Worm (Caenorhabditis elegans): Measurements from ENCODE around the gene Y53C12A.10.
A peak's percentile ranks its signal among the peaks of the same experiment; 100 is the strongest.

Gene Y53C12A.10

DNA sequence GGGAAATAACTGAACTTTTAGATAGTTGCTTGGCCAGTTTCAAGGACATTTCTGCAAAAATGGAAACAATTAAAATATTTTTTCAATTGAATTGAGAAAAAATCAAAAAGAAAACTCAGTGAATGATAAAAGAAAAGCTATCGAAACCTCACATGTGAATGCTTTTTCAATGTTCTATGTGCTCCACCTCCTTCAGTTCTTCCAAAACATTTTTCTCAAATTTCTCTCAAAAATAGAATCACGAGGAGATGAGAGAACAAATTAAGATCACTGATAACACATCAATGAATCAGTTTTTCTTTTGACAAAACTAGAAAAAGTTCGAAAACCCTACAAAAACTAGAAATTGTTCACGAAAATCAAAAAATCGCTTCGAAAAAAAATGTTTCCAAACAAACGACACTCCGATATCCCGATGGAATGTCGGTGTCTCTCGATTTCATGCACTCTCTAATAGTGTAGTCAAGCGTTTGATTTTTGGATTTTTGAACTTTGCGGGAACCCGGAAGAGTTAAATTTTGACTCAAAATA lies 17.9 kb downstream of the Y53C12A.10 start, which contains the start of gene ZK1320.9:
ZK1320.9 (minus strand) TSS at position 51 of the 531 bp plus-strand sequence.
- TF ChIP-seq elt-2 (tag; optimal IDR thresholded peaks at IDR 0.05) (peak; percentile 50), mdl-1 (tag; optimal IDR thresholded peaks at IDR 0.05) (no peak), nhr-28 (tag; optimal IDR thresholded peaks at IDR 0.05) (no peak), tbx-2 (tag; optimal IDR thresholded peaks at IDR 0.05) (no peak), lin-15B (tag; optimal IDR thresholded peaks at IDR 0.05) (peak; percentile 13), ceh-9 (tag; optimal IDR thresholded peaks at IDR 0.05) (no peak), elt-3 (tag; optimal IDR thresholded peaks at IDR 0.05) (no peak), nhr-11 (tag; optimal IDR thresholded peaks at IDR 0.05) (no peak), pha-4 (tag; optimal IDR thresholded peaks at IDR 0.05) (peak; percentile 33), snpc-4 (tag; optimal IDR thresholded peaks at IDR 0.05) (no peak), R02D3.7 (tag; optimal IDR thresholded peaks at IDR 0.05) (no peak), ama-1 (optimal IDR thresholded peaks at IDR 0.05) (no peak), nhr-237 (tag; optimal IDR thresholded peaks at IDR 0.05) (no peak), aly-2 (tag; optimal IDR thresholded peaks at IDR 0.05) (no peak), elt-1 (tag; optimal IDR thresholded peaks at IDR 0.05) (no peak), nhr-43 (tag; optimal IDR thresholded peaks at IDR 0.05; ENCODE audit: poor library complexity, severe bottlenecking) (no peak), jun-1 (tag; optimal IDR thresholded peaks at IDR 0.05) (no peak), fos-1 (tag; optimal IDR thresholded peaks at IDR 0.05) (no peak), ceh-16 (tag; optimal IDR thresholded peaks at IDR 0.05) (no peak), lin-39 (tag; optimal IDR thresholded peaks at IDR 0.05) (no peak), lsy-12 (tag; optimal IDR thresholded peaks at IDR 0.05) (no peak), fkh-2 (tag; optimal IDR thresholded peaks at IDR 0.05) (no peak), zag-1 (tag; optimal IDR thresholded peaks at IDR 0.05) (no peak), daf-12 (tag; optimal IDR thresholded peaks at IDR 0.05) (no peak), egl-27 (tag; optimal IDR thresholded peaks at IDR 0.05) (no peak), nfya-1 (tag; optimal IDR thresholded peaks at IDR 0.05; ENCODE audit: insufficient read depth) (no peak), nhr-12 (tag; optimal IDR thresholded peaks at IDR 0.05) (no peak), nhr-76 (tag; optimal IDR thresholded peaks at IDR 0.05) (peak; percentile 59), fkh-10 (GFP tag; optimal IDR thresholded peaks at IDR 0.05) (no peak), ceh-28 (tag; optimal IDR thresholded peaks at IDR 0.05) (no peak), nhr-25 (tag; optimal IDR thresholded peaks at IDR 0.05) (peak; percentile 18), egl-5 (tag; optimal IDR thresholded peaks at IDR 0.05) (no peak), nhr-23 (tag; optimal IDR thresholded peaks at IDR 0.05) (no peak), sea-2 (GFP tag; optimal IDR thresholded peaks at IDR 0.05) (no peak), unc-62 (GFP tag; optimal IDR thresholded peaks at IDR 0.05) (no peak), ceh-82 (tag; optimal IDR thresholded peaks at IDR 0.05) (no peak), skn-1 (tag; optimal IDR thresholded peaks at IDR 0.05) (no peak), eor-1 (tag; optimal IDR thresholded peaks at IDR 0.05) (no peak), mml-1 (tag; optimal IDR thresholded peaks at IDR 0.05) (no peak), nhr-77 (tag; optimal IDR thresholded peaks at IDR 0.05) (no peak), nhr-67 (tag; optimal IDR thresholded peaks at IDR 0.05) (no peak)

DNA sequence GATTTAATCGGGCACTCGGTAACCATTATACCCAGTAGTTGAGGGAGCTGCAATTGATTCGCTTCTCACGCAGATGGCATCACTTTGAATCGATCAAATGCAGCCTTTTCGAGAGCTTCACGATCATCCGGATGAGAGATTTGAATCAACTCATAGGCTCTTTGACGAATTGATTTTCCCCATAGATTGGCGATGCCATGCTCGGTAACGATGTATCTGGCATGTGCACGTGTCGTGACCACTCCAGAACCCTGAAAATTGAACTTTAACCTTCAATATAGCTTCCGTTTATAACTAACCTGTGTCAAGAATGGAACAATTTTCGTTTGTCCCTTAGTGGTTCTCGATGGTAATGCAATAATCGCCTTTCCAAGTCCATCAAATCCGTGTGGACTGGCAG lies 20.5 kb downstream of the Y53C12A.10 start:
- TF ChIP-seq nhr-25 (tag; optimal IDR thresholded peaks at IDR 0.05) = no peak
- peak; percentile 50 for TF ChIP-seq ama-1 (optimal IDR thresholded peaks at IDR 0.05)

- TF ChIP-seq unc-39 (tag; optimal IDR thresholded peaks at IDR 0.05) (no peak), fkh-10 (GFP tag; optimal IDR thresholded peaks at IDR 0.05) (peak; percentile 68)
Observed at ce11 chrII:9682044-9682443, 22.6 kb downstream of the Y53C12A.10 start.
